Worm (Caenorhabditis elegans) whole organism, young adult: ENCODE results near the gene sams-1.

Source experiments
- F10E7.11 ChIP-seq: sonication (generic microtip); optimal IDR thresholded peaks from 2 replicates; lab custom pipeline; 2017; ENCODE audit warnings: mild to moderate bottlenecking, missing genetic modification characterization, moderate library complexity, missing compliant biosample characterization
- F37B4.10 ChIP-seq: fragments of 200-800 bp; sonication (Bioruptor generic); IDR thresholded peaks from 2 replicates; pipeline ENCODE4 v1.3.6; 2022; ENCODE audit warnings: missing genetic modification characterization, missing compliant biosample characterization
- F49E8.2 ChIP-seq: sonication (generic microtip); optimal IDR thresholded peaks from 3 replicates; lab custom pipeline; 2017; ENCODE audit warnings: missing genetic modification characterization, mild to moderate bottlenecking, missing compliant biosample characterization, antibody characterized with exemption, moderate library complexity; ENCODE audit not compliant: insufficient read depth
- athp-1 ChIP-seq: sonication (generic microtip); optimal IDR thresholded peaks from 2 replicates; lab custom pipeline; 2017; ENCODE audit warnings: mild to moderate bottlenecking, missing genetic modification characterization, missing compliant biosample characterization
- madf-3 ChIP-seq: fragments of 200-800 bp; sonication (Bioruptor generic); IDR thresholded peaks from 2 replicates; pipeline ENCODE4 v1.3.6; 2022; ENCODE audit warnings: missing genetic modification reagents, missing genetic modification characterization, missing compliant biosample characterization
- unc-130 ChIP-seq: sonication (generic microtip); optimal IDR thresholded peaks from 2 replicates; lab custom pipeline; 2016; ENCODE audit warnings: missing genetic modification reagents, missing genetic modification characterization, missing compliant biosample characterization

ce11 chrX:12004925-12005324 lies 39.2 kb downstream of the sams-1 start:
- TF ChIP-seq F49E8.2 (tag; lab: Kevin White, UChicago), result no peak
- no peak for TF ChIP-seq madf-3 (GFP tag; lab: Robert Waterston, UW)
- no peak for TF ChIP-seq F10E7.11 (tag; lab: Kevin White, UChicago)
- TF ChIP-seq athp-1, result no peak
- TF ChIP-seq F37B4.10 (GFP tag; lab: Robert Waterston, UW), result no peak
- no peak for TF ChIP-seq unc-130 (GFP tag; lab: Kevin White, UChicago)
